Fruit fly (Drosophila melanogaster) Kc167 (cell line): ENCODE data around the gene CG13022.

Experiments
- Myc ChIP-seq: fragments of >200 bp; optimal IDR thresholded peaks from 2 replicates; lab custom pipeline; 2017; ENCODE audit warnings: missing external identifiers
- Sin3A ChIP-seq: fragments of >200 bp; optimal IDR thresholded peaks from 2 replicates; lab custom pipeline; 2018; ENCODE audit warnings: missing external identifiers
- h ChIP-seq: fragments of >200 bp; optimal IDR thresholded peaks from 3 replicates; lab custom pipeline; 2018; ENCODE audit warnings: missing external identifiers
- insv ChIP-seq: fragments of >200 bp; optimal IDR thresholded peaks from 3 replicates; lab custom pipeline; 2018; ENCODE audit warnings: missing external identifiers
- psq ChIP-seq: fragments of >200 bp; optimal IDR thresholded peaks from 2 replicates; lab custom pipeline; 2017; ENCODE audit warnings: missing external identifiers
- ttk ChIP-seq: sonication (Bioruptor generic); optimal IDR thresholded peaks from 2 replicates; lab custom pipeline; 2017; ENCODE audit warnings: missing external identifiers

Gene CG13022

DNA sequence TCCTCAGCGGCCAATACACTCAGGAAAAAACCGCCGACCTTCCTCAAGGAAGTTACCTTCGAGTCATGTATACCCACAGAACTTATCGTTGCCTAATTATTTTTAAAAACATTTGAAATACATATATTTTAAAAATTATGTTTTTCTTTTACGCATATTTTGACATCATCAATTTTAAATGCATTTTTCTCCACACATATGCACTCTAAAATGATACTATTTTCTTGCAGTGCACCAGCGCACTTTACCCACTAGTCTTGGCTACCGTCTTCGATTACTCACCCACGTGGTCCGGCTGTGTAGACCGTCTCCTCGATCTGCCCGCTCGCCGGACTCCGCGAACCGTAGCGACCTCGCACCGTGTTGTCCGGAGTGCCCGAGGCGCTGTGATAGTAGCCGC is 2.6 kb upstream of the CG13022 start:
- TF ChIP-seq Sin3A (lab: Kevin White, UChicago) (no peak), psq (lab: Kevin White, UChicago) (no peak), ttk (no peak), h (lab: Kevin White, UChicago) (no peak), insv (lab: Kevin White, UChicago) (no peak), Myc (lab: Kevin White, UChicago) (no peak)

DNA sequence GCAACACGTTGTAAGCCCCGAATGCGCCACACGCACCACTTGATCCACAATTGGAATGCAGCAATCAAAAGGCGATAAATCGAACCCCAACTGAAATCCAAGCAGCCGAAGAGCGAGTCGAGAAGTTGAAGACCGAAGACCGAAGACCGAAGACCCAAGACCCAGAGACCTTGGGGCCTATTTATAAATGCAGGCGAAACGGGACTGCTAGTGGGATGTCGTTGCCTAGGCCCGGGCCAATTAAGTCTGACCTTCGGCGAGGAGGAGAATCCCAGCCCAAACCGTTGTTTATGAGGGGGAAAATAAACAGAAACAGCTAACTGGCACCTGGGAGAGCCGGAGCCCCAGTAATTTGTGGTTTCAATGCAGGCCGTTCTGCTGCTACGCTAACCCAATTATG is 2.1 kb downstream of the CG13022 start:
- TF ChIP-seq Sin3A (lab: Kevin White, UChicago): no peak
- TF ChIP-seq Myc (lab: Kevin White, UChicago): no peak
- no peak for TF ChIP-seq psq (lab: Kevin White, UChicago)
- no peak for TF ChIP-seq h (lab: Kevin White, UChicago)
- no peak for TF ChIP-seq insv (lab: Kevin White, UChicago)
- no peak for TF ChIP-seq ttk

DNA sequence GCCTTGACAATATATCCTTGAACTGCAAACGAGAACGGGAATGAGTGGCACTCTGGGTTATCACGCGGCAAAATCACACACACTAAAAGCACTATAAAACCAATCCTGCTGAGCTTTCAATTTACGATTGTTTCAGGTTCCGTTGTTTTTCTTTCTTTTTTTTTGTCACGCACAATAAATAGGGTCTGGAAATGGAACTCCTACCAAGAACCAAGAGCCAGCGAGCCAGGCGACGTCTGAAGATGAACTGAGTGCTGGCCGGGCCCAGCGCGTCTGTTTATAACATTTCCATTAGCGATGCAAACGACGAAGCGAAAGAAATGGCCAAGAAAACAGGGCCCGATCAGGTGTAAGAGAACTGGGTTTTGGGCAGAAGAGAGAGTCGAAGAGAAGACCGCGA is 3.5 kb downstream of the CG13022 start, which contains the start of gene CG11905:
Gene CG11905 (minus strand): TSS at position 253 of the 400 bp plus-strand sequence.
- TF ChIP-seq ttk: no peak
- no peak for TF ChIP-seq psq (lab: Kevin White, UChicago)
- no peak for TF ChIP-seq h (lab: Kevin White, UChicago)
- no peak for TF ChIP-seq insv (lab: Kevin White, UChicago)
- no peak for TF ChIP-seq Myc (lab: Kevin White, UChicago)
- TF ChIP-seq Sin3A (lab: Kevin White, UChicago): no peak

DNA sequence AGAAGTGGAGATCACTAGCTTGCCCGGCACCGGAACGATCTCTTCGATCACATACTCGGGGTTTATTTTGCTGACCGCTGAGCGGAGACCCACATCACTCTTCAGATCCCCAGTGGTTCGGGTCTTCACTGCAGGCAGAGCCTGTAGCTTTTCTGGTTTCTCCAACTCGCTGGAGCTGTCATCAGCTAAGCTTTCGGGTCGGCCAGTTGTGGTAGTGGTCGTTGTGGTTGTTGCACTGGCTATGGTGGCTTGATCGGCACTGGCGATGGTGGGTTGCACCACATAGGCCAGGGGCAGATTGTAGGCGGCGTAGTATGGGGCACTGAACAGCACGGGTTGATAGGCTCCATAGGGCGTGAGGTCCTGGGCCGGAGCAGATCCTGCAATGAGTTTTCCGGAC is 8.2 kb downstream of the CG13022 start:
- TF ChIP-seq Sin3A (lab: Kevin White, UChicago) (no peak), h (lab: Kevin White, UChicago) (no peak), ttk (no peak), psq (lab: Kevin White, UChicago) (no peak), insv (lab: Kevin White, UChicago) (no peak), Myc (lab: Kevin White, UChicago) (no peak)

DNA sequence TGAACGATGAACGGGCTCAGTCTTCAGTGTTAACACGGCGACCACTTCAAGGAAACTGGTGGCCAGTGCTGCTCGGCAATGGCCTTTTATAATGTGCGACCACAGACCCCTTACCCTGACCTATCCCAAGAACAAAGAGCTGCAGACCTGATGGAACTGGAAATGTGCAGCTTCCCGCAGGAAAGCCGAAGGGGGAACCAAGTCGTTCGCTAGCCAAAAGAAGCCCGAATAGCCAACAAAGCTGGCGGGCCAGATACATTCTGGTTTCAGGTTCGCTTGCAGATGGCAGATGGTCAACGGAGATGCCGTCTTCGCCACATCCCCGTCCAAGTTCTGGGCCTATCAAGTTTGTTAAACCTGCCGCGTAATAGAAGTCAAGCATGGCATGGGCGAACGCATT is 11.4 kb downstream of the CG13022 start, which contains the start of gene CG13023:
Gene CG13023 (minus strand): TSS at position 60 of the 400 bp plus-strand sequence.
- TF ChIP-seq Myc (lab: Kevin White, UChicago) (no peak), Sin3A (lab: Kevin White, UChicago) (no peak), psq (lab: Kevin White, UChicago) (no peak), h (lab: Kevin White, UChicago) (no peak), ttk (no peak), insv (lab: Kevin White, UChicago) (no peak)

DNA sequence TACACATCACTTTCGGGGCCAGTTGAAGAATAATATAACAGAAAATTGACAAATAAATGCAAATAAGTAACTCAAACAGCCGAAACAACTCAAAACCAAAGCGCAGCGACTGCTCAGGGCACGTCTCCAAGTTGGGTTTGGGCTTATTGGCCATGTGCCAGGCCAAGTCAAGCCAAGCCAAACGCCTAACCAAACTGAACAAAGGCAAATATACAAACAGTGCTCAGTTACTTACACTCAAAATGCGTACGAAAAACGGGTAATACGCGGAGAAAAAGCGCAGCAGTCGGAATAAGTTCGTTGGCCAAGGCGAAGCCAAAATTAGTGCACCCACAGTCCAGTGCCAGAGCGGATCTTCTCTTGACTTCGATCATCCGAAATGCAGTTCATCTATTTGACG is 15.8 kb downstream of the CG13022 start, which contains the start of gene CG13028:
Gene CG13028 (plus strand): TSS at position 301 of the 400 bp plus-strand sequence.
- TF ChIP-seq psq (lab: Kevin White, UChicago): no peak

DNA sequence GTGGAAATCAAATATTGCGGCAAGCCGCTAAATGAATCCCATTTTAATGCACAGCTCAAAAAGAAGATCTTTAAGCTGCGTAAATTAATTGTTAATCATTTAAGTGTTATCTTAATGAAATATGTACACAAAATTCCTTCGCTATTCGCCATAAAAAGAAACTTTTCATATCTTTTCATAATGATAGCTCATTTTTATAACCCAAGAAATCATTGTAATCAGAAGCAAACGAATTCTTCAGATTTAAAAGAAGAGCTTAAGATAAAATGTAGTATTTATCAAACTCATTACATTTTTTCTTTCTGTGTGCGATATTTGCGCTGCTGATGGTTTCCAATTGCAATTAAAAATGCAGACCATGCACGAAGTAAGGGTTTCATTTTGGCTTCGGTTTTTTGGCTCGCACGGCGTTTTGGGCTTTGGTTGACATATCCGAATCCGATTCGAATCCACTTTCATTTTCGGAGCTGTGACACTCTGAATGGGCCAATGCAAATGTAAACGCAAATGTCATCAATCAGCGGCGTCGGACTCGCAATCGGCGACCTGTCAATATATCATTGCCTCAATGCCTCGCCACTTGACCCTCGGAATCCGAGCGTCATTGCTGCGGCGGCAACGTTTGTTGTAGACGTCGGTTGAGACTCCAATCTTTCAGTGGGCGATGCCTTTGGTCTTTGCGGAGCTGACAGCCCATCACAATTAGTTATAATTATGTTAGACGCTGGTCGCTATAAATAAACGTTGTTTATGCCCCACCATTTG is 21.2 kb downstream of the CG13022 start:
- no peak for TF ChIP-seq psq (lab: Kevin White, UChicago)
- TF ChIP-seq h (lab: Kevin White, UChicago): no peak
- TF ChIP-seq ttk: no peak
- no peak for TF ChIP-seq Myc (lab: Kevin White, UChicago)
- TF ChIP-seq Sin3A (lab: Kevin White, UChicago): no peak
- TF ChIP-seq insv (lab: Kevin White, UChicago): no peak

DNA sequence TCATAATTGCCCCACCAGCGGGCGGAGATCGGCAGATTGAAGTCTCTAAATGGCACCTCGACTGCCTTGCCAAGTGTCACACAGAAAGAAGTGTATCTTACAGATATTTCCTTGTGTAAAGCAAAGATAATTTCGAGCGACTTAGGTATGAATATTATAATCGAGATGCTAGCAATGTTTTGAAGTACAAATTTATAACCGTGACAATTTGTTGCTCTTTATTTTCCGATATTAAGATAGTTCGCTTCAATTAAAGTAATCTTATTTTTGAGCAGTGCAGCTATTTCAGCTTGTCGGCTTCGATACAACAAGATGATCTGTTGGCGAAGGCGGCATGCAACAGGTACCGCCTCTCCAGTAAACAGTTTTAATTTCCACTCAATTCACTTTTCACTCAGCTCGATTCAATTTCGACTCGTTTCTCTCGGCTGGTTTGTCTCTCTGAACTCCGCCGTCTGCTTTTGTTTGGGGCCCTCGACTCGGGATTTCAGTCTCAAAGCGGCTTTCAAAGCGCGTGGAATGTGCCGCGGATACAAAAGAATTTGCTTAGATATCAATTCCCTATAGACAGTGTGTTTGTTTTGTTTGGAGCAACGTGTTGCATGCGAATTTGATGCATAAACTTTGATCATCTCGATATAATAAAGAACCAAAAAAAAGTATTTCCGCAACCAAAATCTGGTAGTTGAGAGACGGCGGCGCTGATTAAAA is 22.8 kb downstream of the CG13022 start:
- no peak for TF ChIP-seq Myc (lab: Kevin White, UChicago)

DNA sequence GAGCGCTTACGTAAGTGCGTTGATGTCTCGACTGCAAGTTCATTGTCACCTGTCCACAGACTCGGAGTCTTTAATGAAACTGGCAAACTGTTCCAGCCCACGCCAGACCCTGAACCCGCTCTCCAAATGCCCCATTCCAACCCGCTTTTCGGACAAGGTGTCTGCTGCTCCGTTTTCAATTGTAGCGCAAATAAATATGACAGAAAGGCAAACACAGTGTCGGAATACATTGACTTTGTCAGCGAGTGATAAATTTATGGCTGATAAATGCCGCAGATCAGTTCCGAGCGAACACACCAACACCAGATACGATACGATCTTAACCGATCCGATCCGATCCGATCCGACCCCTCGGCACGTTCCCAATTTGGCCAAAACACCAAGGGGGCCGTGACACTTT is 24.6 kb downstream of the CG13022 start:
- TF ChIP-seq insv (lab: Kevin White, UChicago): no peak
- TF ChIP-seq h (lab: Kevin White, UChicago): no peak
- no peak for TF ChIP-seq psq (lab: Kevin White, UChicago)
- TF ChIP-seq ttk: no peak
- TF ChIP-seq Sin3A (lab: Kevin White, UChicago): no peak
- TF ChIP-seq Myc (lab: Kevin White, UChicago): no peak

DNA sequence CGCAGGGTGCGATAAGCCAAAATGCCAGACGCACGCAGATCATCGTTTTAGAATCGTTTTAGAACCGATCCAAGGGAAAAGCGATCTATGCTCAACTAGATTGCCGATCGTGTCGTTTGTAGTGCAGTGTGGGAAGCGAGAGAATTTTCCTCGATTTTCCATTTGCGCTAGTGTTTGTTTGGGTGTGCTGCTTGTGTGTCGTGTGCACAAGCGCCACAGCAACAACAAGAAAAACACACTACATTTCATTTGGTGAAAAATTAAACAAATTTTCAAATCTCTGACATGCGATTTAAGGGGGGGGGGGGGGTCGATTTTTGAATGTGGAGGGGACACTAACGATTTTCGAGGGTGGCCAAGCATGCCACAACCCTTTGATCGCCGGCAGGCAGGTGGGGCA is 28.3 kb downstream of the CG13022 start:
- TF ChIP-seq insv (lab: Kevin White, UChicago): no peak
- no peak for TF ChIP-seq psq (lab: Kevin White, UChicago)
- no peak for TF ChIP-seq h (lab: Kevin White, UChicago)
- no peak for TF ChIP-seq ttk
- TF ChIP-seq Sin3A (lab: Kevin White, UChicago): no peak
- TF ChIP-seq Myc (lab: Kevin White, UChicago): no peak

DNA sequence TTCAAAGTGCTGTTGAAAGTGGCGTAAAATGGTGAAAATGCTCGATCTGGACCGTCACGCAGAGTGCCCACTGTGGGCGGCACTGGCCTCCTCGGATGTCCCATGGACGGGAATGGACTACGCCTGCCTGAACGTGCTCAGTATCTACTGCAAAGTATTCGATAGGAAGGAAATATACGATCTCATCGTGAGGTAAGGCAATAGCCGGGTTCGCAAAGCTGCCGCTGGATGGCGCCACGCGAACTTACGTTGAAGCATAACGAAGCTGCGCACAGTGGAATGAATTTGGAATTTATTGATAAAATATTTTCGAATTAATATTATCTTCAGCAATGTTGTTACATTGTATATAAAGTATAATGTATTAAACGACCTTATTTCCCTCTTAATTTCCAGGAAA is 42.3 kb downstream of the CG13022 start:
- TF ChIP-seq insv (lab: Kevin White, UChicago): no peak
- no peak for TF ChIP-seq ttk
- TF ChIP-seq Sin3A (lab: Kevin White, UChicago): no peak
- no peak for TF ChIP-seq h (lab: Kevin White, UChicago)
- TF ChIP-seq psq (lab: Kevin White, UChicago): no peak
- no peak for TF ChIP-seq Myc (lab: Kevin White, UChicago)

DNA sequence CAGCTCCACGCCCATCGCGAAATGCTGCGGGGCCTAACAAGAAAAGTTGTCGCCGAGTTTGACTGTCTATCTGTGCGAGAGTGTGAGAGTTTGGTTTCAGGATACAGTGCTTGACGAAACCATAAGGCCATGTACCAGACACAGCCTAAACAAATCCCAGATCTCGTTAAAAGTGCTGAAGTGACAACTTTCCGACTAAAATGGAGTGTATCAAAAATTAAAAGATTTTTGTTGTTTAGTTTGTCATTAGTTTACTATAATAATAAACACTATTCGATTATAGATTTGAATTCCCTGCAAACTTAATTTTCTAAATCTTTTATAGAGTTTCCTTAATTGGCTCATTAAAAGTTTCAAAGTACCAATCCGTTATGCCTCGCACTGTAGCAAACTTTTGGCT is 45.1 kb downstream of the CG13022 start:
- TF ChIP-seq h (lab: Kevin White, UChicago): no peak
- no peak for TF ChIP-seq psq (lab: Kevin White, UChicago)
- no peak for TF ChIP-seq Sin3A (lab: Kevin White, UChicago)
- no peak for TF ChIP-seq Myc (lab: Kevin White, UChicago)
- no peak for TF ChIP-seq ttk
- no peak for TF ChIP-seq insv (lab: Kevin White, UChicago)
